Worm (Caenorhabditis elegans): ENCODE data around the gene set-19.

set-19 gene

DNA sequence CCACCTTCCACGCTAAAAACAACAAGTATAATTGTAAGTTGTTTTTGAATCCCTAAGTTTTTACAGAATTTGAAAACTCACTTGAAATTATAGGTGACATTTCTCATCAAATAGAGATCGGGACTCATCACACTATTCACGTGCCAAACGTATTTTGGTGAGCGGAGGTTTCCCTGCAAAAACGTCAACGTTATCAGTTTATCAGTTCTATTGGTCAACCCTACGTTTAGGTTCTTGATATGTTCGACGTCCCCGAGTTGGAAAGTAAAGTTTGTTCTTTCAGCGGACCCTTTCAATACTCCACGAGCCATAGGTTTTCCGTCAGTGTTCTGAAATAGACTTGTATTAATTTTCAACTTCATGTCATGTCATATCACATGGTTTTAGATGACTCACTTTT lies 15.4 kb upstream of the set-19 start:
- peak; percentile 60 for TF ChIP-seq sma-9 (GFP tag; optimal IDR thresholded peaks at IDR 0.05)
- no peak for TF ChIP-seq sma-9 (tag; optimal IDR thresholded peaks at IDR 0.05)
- no peak for TF ChIP-seq R02D3.7 (tag; optimal IDR thresholded peaks at IDR 0.05)
- peak; percentile 60 for TF ChIP-seq fos-1 (tag; optimal IDR thresholded peaks at IDR 0.05)
- no peak for TF ChIP-seq nhr-10 (tag; optimal IDR thresholded peaks at IDR 0.05)
- no peak for TF ChIP-seq nhr-21 (tag; optimal IDR thresholded peaks at IDR 0.05)

- TF ChIP-seq unc-55 (GFP tag; optimal IDR thresholded peaks at IDR 0.05) (no peak), ztf-1 (GFP tag; conservative IDR thresholded peaks at IDR 0.05) (no peak), C34F6.9 (tag; optimal IDR thresholded peaks at IDR 0.05) (no peak), egl-27 (tag; optimal IDR thresholded peaks at IDR 0.05) (no peak), lin-39 (tag; optimal IDR thresholded peaks at IDR 0.05) (no peak), peb-1 (tag; optimal IDR thresholded peaks at IDR 0.05) (no peak), sem-4 (tag; optimal IDR thresholded peaks at IDR 0.05) (no peak), mdl-1 (tag; optimal IDR thresholded peaks at IDR 0.05) (no peak), R02D3.7 (tag; optimal IDR thresholded peaks at IDR 0.05) (no peak)
Observed at ce11 chrX:5692099-5692498, 12.1 kb upstream of the set-19 start, which contains the start of gene W01C8.1. Gene W01C8.1, plus strand, starts transcription at chrX:5692399.

- TF ChIP-seq nhr-11 (tag; optimal IDR thresholded peaks at IDR 0.05) (no peak), ceh-82 (tag; optimal IDR thresholded peaks at IDR 0.05) (no peak), nhr-77 (tag; optimal IDR thresholded peaks at IDR 0.05) (no peak), mbf-1 (tag; optimal IDR thresholded peaks at IDR 0.05) (no peak), nhr-25 (tag; optimal IDR thresholded peaks at IDR 0.05) (no peak)
Observed at ce11 chrX:5689077-5689476, 9.1 kb upstream of the set-19 start.

- TF ChIP-seq nhr-10 (tag; optimal IDR thresholded peaks at IDR 0.05) (no peak), lin-39 (tag; optimal IDR thresholded peaks at IDR 0.05) (no peak), sem-4 (tag; optimal IDR thresholded peaks at IDR 0.05) (peak; percentile 16), nhr-237 (tag; optimal IDR thresholded peaks at IDR 0.05) (no peak), elt-3 (tag; optimal IDR thresholded peaks at IDR 0.05) (no peak), sma-3 (GFP tag; optimal IDR thresholded peaks at IDR 0.05) (peak; percentile 57), R02D3.7 (tag; optimal IDR thresholded peaks at IDR 0.05) (no peak), crh-2 (tag; optimal IDR thresholded peaks at IDR 0.05) (peak; percentile 47), zag-1 (tag; optimal IDR thresholded peaks at IDR 0.05) (peak; percentile 64), nhr-25 (tag; optimal IDR thresholded peaks at IDR 0.05) (no peak), fos-1 (tag; optimal IDR thresholded peaks at IDR 0.05) (peak; percentile 79), lsy-2 (tag; optimal IDR thresholded peaks at IDR 0.05) (peak in 1 of 2 experiments; percentile 7), ZK546.5 (tag; optimal IDR thresholded peaks at IDR 0.05) (no peak), peb-1 (tag; optimal IDR thresholded peaks at IDR 0.05) (peak; percentile 57), unc-55 (GFP tag; optimal IDR thresholded peaks at IDR 0.05) (no peak), C34F6.9 (tag; optimal IDR thresholded peaks at IDR 0.05) (peak; percentile 66), aly-2 (tag; optimal IDR thresholded peaks at IDR 0.05) (no peak), ceh-16 (tag; optimal IDR thresholded peaks at IDR 0.05) (no peak), ztf-11 (tag; optimal IDR thresholded peaks at IDR 0.05) (no peak), ceh-82 (tag; optimal IDR thresholded peaks at IDR 0.05) (no peak), egl-27 (tag; optimal IDR thresholded peaks at IDR 0.05) (peak; percentile 76), nhr-21 (tag; optimal IDR thresholded peaks at IDR 0.05) (peak; percentile 66), mdl-1 (tag; optimal IDR thresholded peaks at IDR 0.05) (peak; percentile 46 to 52), Y55F3AM.14 (GFP tag; optimal IDR thresholded peaks at IDR 0.05) (no peak), gmeb-1 (tag; optimal IDR thresholded peaks at IDR 0.05) (no peak), nhr-11 (tag; optimal IDR thresholded peaks at IDR 0.05) (no peak), elt-1 (tag; optimal IDR thresholded peaks at IDR 0.05) (no peak), nhr-6 (tag; optimal IDR thresholded peaks at IDR 0.05) (peak; percentile 33), mbf-1 (tag; optimal IDR thresholded peaks at IDR 0.05) (no peak), ztf-4 (tag; optimal IDR thresholded peaks at IDR 0.05) (no peak), F13H6.1 (tag; optimal IDR thresholded peaks at IDR 0.05) (peak; percentile 90), blmp-1 (tag; optimal IDR thresholded peaks at IDR 0.05; ENCODE audit: insufficient read depth) (peak; percentile 31), skn-1 (tag; optimal IDR thresholded peaks at IDR 0.05) (no peak), snpc-4 (tag; optimal IDR thresholded peaks at IDR 0.05) (no peak), nhr-129 (tag; optimal IDR thresholded peaks at IDR 0.05) (peak; percentile 81), mab-5 (tag; optimal IDR thresholded peaks at IDR 0.05) (peak; percentile 59), nhr-77 (tag; optimal IDR thresholded peaks at IDR 0.05) (no peak), alr-1 (tag; optimal IDR thresholded peaks at IDR 0.05) (no peak), nhr-12 (tag; optimal IDR thresholded peaks at IDR 0.05) (no peak), ama-1 (optimal IDR thresholded peaks at IDR 0.05) (no peak), dmd-4 (tag; optimal IDR thresholded peaks at IDR 0.05) (no peak), nhr-23 (tag; optimal IDR thresholded peaks at IDR 0.05) (no peak), unc-39 (tag; optimal IDR thresholded peaks at IDR 0.05) (no peak), lin-11 (tag; optimal IDR thresholded peaks at IDR 0.05) (peak; percentile 34), sma-9 (GFP tag; optimal IDR thresholded peaks at IDR 0.05) (no peak), sma-9 (tag; optimal IDR thresholded peaks at IDR 0.05) (no peak)
Observed at ce11 chrX:5686065-5686464, 6.0 kb upstream of the set-19 start, which contains the start of gene set-20. Gene set-20, minus strand, starts transcription at chrX:5686158.

All from whole organism, L2 larva.